Worm (Caenorhabditis elegans): ENCODE measurements around the gene cav-1.

- no peak for TF ChIP-seq ama-1 (optimal IDR thresholded peaks at IDR 0.05)
- TF ChIP-seq ets-7 (tag; optimal IDR thresholded peaks at IDR 0.05), result no peak
Observed at ce11 chrIV:9795250-9795649, 22.9 kb downstream of the cav-1 start.
